Worm (Caenorhabditis elegans): ENCODE data around the gene F38A5.8.
A peak's percentile ranks its signal among the peaks of the same experiment; 100 is the strongest.

F38A5.8 gene

DNA sequence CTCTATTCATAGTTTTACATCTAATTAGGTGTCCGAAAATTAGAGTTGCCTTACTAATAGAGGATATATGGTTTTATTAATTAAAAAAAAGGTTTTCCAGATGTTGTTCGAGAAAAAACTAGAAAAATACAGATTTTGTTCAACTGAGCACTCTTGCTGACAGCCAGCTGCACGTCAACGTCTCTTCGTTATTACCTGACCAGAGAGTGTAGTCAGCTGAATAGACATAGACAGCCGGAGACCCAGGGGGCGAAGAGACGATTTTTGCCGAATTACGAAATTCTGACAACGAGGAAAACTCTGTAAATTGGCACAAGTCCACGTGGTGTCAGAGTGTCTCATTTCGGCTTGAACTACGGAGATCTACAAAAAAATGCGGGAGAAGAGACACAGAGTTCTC is 19.1 kb downstream of the F38A5.8 start:
- no peak for TF ChIP-seq F49E8.2 (tag; optimal IDR thresholded peaks at IDR 0.05; ENCODE audit: borderline replicate concordance)
- peak in 1 of 2 experiments; percentile 12 for TF ChIP-seq hif-1 (tag; optimal IDR thresholded peaks at IDR 0.05)
- TF ChIP-seq lsy-2 (tag; optimal IDR thresholded peaks at IDR 0.05), result peak in 1 of 2 experiments; percentile 34
- TF ChIP-seq pha-4 (GFP tag; IDR thresholded peaks at IDR 0.05), result peak; percentile 52; the same call in 1 of the 2 replicates
- TF ChIP-seq pha-4 (tag; optimal IDR thresholded peaks at IDR 0.05), result no peak
- peak; percentile 29 for TF ChIP-seq mep-1 (tag; optimal IDR thresholded peaks at IDR 0.05)
- no peak for TF ChIP-seq lin-1 (GFP tag; IDR thresholded peaks at IDR 0.05)
- no peak for TF ChIP-seq Y75B8A.6 (GFP tag; IDR thresholded peaks at IDR 0.05)
- no peak for TF ChIP-seq daf-16 (GFP tag; optimal IDR thresholded peaks at IDR 0.05)
- peak; percentile 26 for TF ChIP-seq daf-16 (tag; optimal IDR thresholded peaks at IDR 0.05)
- peak; percentile 72 for TF ChIP-seq hlh-11 (tag; optimal IDR thresholded peaks at IDR 0.05)
- peak; percentile 62 for TF ChIP-seq hlh-30 (tag; optimal IDR thresholded peaks at IDR 0.05; ENCODE audit: insufficient read depth)
- TF ChIP-seq dmd-6 (GFP tag; IDR thresholded peaks at IDR 0.05), result peak; percentile 18; the same call in 1 of the 2 replicates
- peak; percentile 17 for TF ChIP-seq mxl-3 (GFP tag; optimal IDR thresholded peaks at IDR 0.05)
- peak; percentile 28 for TF ChIP-seq dve-1 (tag; optimal IDR thresholded peaks at IDR 0.05; ENCODE audit: insufficient read depth)
- TF ChIP-seq lin-38 (GFP tag; IDR thresholded peaks at IDR 0.05), result peak; percentile 54
- no peak for TF ChIP-seq ZK546.5 (tag; optimal IDR thresholded peaks at IDR 0.05)
- no peak for TF ChIP-seq Y48G9A.11 (GFP tag; IDR thresholded peaks at IDR 0.05)
- no peak for TF ChIP-seq egl-27 (tag; optimal IDR thresholded peaks at IDR 0.05)

DNA sequence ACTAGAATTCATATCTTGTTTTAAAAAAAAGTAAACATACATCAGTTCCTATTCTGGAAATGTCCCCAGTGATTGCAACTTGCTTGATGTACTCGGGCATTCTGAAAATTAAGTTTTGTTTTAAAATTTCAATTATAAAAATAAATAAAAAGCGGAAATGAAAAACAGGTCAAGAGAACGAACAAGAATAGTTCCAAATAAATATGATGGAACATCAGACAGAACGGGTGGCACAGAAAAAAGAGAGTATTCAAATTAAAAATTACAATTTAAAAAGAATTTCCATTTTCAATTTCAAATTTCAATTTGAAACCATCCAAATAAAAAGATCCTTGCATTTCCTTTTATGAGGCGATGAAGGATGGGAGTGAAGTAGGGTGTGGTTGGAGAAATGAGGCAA is 21.7 kb downstream of the F38A5.8 start, which contains the start of gene C01B10.3:
C01B10.3 (minus strand) TSS at position 101 of the 400 bp plus-strand sequence.
- TF ChIP-seq F44E2.7 (GFP tag; IDR thresholded peaks at IDR 0.05), result no peak
- TF ChIP-seq skn-1 (tag; optimal IDR thresholded peaks at IDR 0.05), result no peak
- TF ChIP-seq nhr-11 (tag; optimal IDR thresholded peaks at IDR 0.05), result no peak
- TF ChIP-seq dpl-1 (GFP tag; optimal IDR thresholded peaks at IDR 0.05), result no peak
- TF ChIP-seq nhr-42 (GFP tag; IDR thresholded peaks at IDR 0.05), result no peak
- TF ChIP-seq pha-4 (GFP tag; IDR thresholded peaks at IDR 0.05), result no peak
- no peak for TF ChIP-seq pha-4 (tag; optimal IDR thresholded peaks at IDR 0.05)
- TF ChIP-seq daf-16 (GFP tag; optimal IDR thresholded peaks at IDR 0.05), result no peak
- no peak for TF ChIP-seq daf-16 (tag; optimal IDR thresholded peaks at IDR 0.05)
- no peak for TF ChIP-seq spr-3 (GFP tag; optimal IDR thresholded peaks at IDR 0.05)
- TF ChIP-seq tra-1 (GFP tag; IDR thresholded peaks at IDR 0.05), result no peak
- no peak for TF ChIP-seq ceh-44 (GFP tag; IDR thresholded peaks at IDR 0.05)
- TF ChIP-seq T26A8.4 (GFP tag; IDR thresholded peaks at IDR 0.05), result no peak
- TF ChIP-seq nhr-28 (tag; optimal IDR thresholded peaks at IDR 0.05), result no peak
- TF ChIP-seq sdz-12 (GFP tag; optimal IDR thresholded peaks at IDR 0.05), result no peak
- TF ChIP-seq unc-39 (tag; optimal IDR thresholded peaks at IDR 0.05), result no peak
- TF ChIP-seq nhr-48 (tag; optimal IDR thresholded peaks at IDR 0.05), result no peak
- no peak for TF ChIP-seq vab-7 (GFP tag; IDR thresholded peaks at IDR 0.05)

DNA sequence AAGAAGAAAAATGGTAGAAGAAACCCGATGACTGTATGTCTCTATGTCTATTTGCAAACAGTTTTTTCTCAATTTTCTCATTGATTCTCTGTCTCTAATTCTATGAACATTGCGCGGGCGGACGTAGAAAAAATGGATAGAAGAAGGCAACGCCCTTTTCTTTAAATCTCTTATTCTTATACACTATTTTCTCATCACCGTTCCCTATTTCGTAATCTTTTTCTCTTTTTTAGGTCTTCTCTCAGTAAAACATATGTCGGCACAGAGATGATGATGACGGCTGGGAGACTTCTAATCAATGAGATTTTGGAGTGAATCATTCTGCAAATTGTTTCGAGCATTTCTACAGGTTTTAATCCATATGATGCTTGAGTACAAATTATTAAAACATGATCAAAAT is 22.6 kb downstream of the F38A5.8 start:
- TF ChIP-seq dve-1 (tag; optimal IDR thresholded peaks at IDR 0.05; ENCODE audit: insufficient read depth) (peak; percentile 50), nhr-28 (tag; optimal IDR thresholded peaks at IDR 0.05) (peak; percentile 75), lsy-2 (tag; optimal IDR thresholded peaks at IDR 0.05) (no peak), ZK546.5 (tag; optimal IDR thresholded peaks at IDR 0.05) (no peak), mdl-1 (tag; optimal IDR thresholded peaks at IDR 0.05) (peak in 1 of 2 experiments; percentile 7), mdt-29 (GFP tag; IDR thresholded peaks at IDR 0.05) (no peak)

DNA sequence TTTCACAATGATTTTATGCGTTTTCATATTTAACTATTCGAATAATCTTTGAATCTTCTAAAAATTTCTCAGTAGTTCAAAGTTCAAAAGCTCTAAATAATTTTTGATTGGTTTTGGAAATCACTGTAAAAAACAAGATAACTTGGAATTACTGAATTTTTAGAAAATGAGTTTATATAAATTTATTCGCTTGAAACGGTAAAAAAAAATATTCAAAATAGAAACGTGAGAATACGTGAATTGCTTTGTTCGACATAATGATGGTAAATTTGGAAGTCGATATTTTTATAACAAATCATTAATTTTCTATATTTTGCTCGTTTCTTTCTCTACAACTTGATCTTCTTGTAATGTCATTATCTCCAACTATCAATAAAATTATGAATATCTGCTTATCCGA is 23.8 kb downstream of the F38A5.8 start, which contains the start of gene C01B10.44:
C01B10.44 (plus strand) TSS at position 301 of the 400 bp plus-strand sequence.
- no peak for TF ChIP-seq zag-1 (tag; optimal IDR thresholded peaks at IDR 0.05)
- TF ChIP-seq nhr-25 (tag; optimal IDR thresholded peaks at IDR 0.05; ENCODE audit: borderline replicate concordance, insufficient read depth), result no peak
- no peak for TF ChIP-seq nhr-11 (tag; optimal IDR thresholded peaks at IDR 0.05)
- no peak for TF ChIP-seq lin-1 (GFP tag; IDR thresholded peaks at IDR 0.05)
- TF ChIP-seq mes-2 (tag; optimal IDR thresholded peaks at IDR 0.05; ENCODE audit: poor library complexity, severe bottlenecking), result no peak
